Worm (Caenorhabditis elegans) whole organism, young adult: ENCODE measurements around the gene dnj-9.

Experiments used
- B0336.3 ChIP-seq: fragments of 200-800 bp; sonication (Bioruptor generic); IDR thresholded peaks from 2 replicates; pipeline ENCODE4 v1.3.6; 2022; ENCODE audit warnings: missing genetic modification characterization, missing compliant biosample characterization
- F22D6.2 ChIP-seq: sonication (generic microtip); optimal IDR thresholded peaks from 2 replicates; lab custom pipeline; 2016; ENCODE audit warnings: mild to moderate bottlenecking, missing genetic modification characterization, missing compliant biosample characterization
- K11D2.4 ChIP-seq: fragments of 200-800 bp; sonication (Bioruptor generic); IDR thresholded peaks from 2 replicates; pipeline ENCODE4 v1.3.6; 2022; ENCODE audit warnings: missing genetic modification reagents, missing genetic modification characterization, missing compliant biosample characterization
- Y53F4B.3 ChIP-seq: fragments of 200-800 bp; sonication (Bioruptor generic); IDR thresholded peaks from 2 replicates; pipeline ENCODE4 v1.3.6; 2022; ENCODE audit warnings: missing genetic modification reagents, missing genetic modification characterization, missing compliant biosample characterization
- Y56A3A.18 ChIP-seq: fragments of 200-800 bp; sonication (Bioruptor generic); IDR thresholded peaks from 2 replicates; pipeline ENCODE4 v1.3.6; 2022; ENCODE audit warnings: missing genetic modification reagents, missing genetic modification characterization, missing compliant biosample characterization
- Y79H2A.3 ChIP-seq: fragments of 200-800 bp; sonication (Bioruptor generic); conservative IDR thresholded peaks from 2 replicates; pipeline ENCODE4 v1.3.6; 2022; ENCODE audit warnings: missing genetic modification reagents, missing genetic modification characterization, missing compliant biosample characterization
- akir-1 ChIP-seq: fragments of 200-800 bp; sonication (Bioruptor generic); optimal IDR thresholded peaks from 2 replicates; lab custom pipeline; 2018; ENCODE audit warnings: mild to moderate bottlenecking, missing genetic modification characterization, moderate library complexity, missing compliant biosample characterization
- ama-1 ChIP-seq, 3 experiments: fragments of 150-350 bp in 1 of 3; sonication (generic microtip) in 2 of 3; optimal IDR thresholded peaks; 2 replicates each; lab custom pipeline; 2014 to 2018; ENCODE audit warnings: missing biosample characterization in 2 of 3, missing genetic modification characterization in 2 of 3, missing genetic modification reagents in 2 of 3
- attf-5 ChIP-seq: fragments of 200-800 bp; sonication (Bioruptor generic); optimal IDR thresholded peaks from 2 replicates; lab custom pipeline; 2018; ENCODE audit warnings: mild to moderate bottlenecking, missing genetic modification characterization, missing compliant biosample characterization
- attf-6 ChIP-seq: fragments of 200-800 bp; sonication (Bioruptor generic); IDR thresholded peaks from 2 replicates; pipeline ENCODE4 v1.3.6; 2022; ENCODE audit warnings: missing genetic modification reagents, missing genetic modification characterization, missing compliant biosample characterization
- cebp-1 ChIP-seq, 2 experiments: fragments of 200-800 bp in 1 of 2; sonication (Bioruptor generic) in 1 of 2; sonication (generic microtip) in 1 of 2; IDR thresholded peaks in 1 of 2; optimal IDR thresholded peaks in 1 of 2; 2 replicates each; pipeline versions ENCODE4 v1.3.6 to Lab custom; 2017 to 2022; ENCODE audit warnings: missing compliant biosample characterization in 2 of 2, missing genetic modification characterization in 2 of 2, mild to moderate bottlenecking in 1 of 2, missing genetic modification reagents in 1 of 2, moderate library complexity in 1 of 2
- cebp-2 ChIP-seq: fragments of 200-800 bp; sonication (Bioruptor generic); IDR thresholded peaks from 2 replicates; pipeline ENCODE4 v1.3.6; 2022; ENCODE audit warnings: missing genetic modification characterization, missing compliant biosample characterization
- ceh-58 ChIP-seq: fragments of 200-800 bp; sonication (Bioruptor generic); IDR thresholded peaks from 2 replicates; pipeline ENCODE4 v1.3.6; 2022; ENCODE audit warnings: missing genetic modification characterization, missing compliant biosample characterization
- chd-7 ChIP-seq: sonication (generic microtip); optimal IDR thresholded peaks from 2 replicates; lab custom pipeline; 2016; ENCODE audit warnings: mild to moderate bottlenecking, missing genetic modification characterization, moderate library complexity, missing compliant biosample characterization
- die-1 ChIP-seq: sonication (generic microtip); optimal IDR thresholded peaks from 2 replicates; lab custom pipeline; 2016; ENCODE audit warnings: missing genotype, mild to moderate bottlenecking, missing genetic modification characterization, missing compliant biosample characterization
- dox-1 ChIP-seq: fragments of 200-800 bp; sonication (Bioruptor generic); IDR thresholded peaks from 2 replicates; pipeline ENCODE4 v1.3.6; 2022; ENCODE audit warnings: missing genetic modification reagents, missing genetic modification characterization, missing compliant biosample characterization
- efl-1 ChIP-seq: fragments of 150-350 bp; optimal IDR thresholded peaks from 2 replicates; lab custom pipeline; 2014; ENCODE audit warnings: missing biosample characterization, missing genetic modification reagents, missing genetic modification characterization
- ekl-4 ChIP-seq: fragments of 200-800 bp; sonication (Bioruptor generic); IDR thresholded peaks from 2 replicates; pipeline ENCODE4 v1.3.6; 2022; ENCODE audit warnings: missing genetic modification reagents, missing genetic modification characterization, missing compliant biosample characterization
- fkh-3 ChIP-seq: sonication (generic microtip); optimal IDR thresholded peaks from 2 replicates; lab custom pipeline; 2016; ENCODE audit warnings: mild to moderate bottlenecking, missing genetic modification characterization, missing compliant biosample characterization
- gei-17 ChIP-seq: fragments of 200-800 bp; sonication (Bioruptor generic); optimal IDR thresholded peaks from 2 replicates; lab custom pipeline; 2018; ENCODE audit warnings: mild to moderate bottlenecking, missing genetic modification characterization, missing compliant biosample characterization
- lin-40 ChIP-seq: sonication (generic microtip); optimal IDR thresholded peaks from 2 replicates; lab custom pipeline; 2016; ENCODE audit warnings: missing genetic modification characterization, mild to moderate bottlenecking, missing compliant biosample characterization, missing genotype, missing genetic modification reagents
- lin-54 ChIP-seq: fragments of 200-800 bp; sonication (Bioruptor generic); optimal IDR thresholded peaks from 2 replicates; lab custom pipeline; 2018; ENCODE audit warnings: mild to moderate bottlenecking, missing genetic modification characterization, missing compliant biosample characterization
- lsl-1 ChIP-seq: fragments of 200-800 bp; sonication (Bioruptor generic); optimal IDR thresholded peaks from 2 replicates; lab custom pipeline; 2018; ENCODE audit warnings: mild to moderate bottlenecking, missing genetic modification characterization, moderate library complexity, missing compliant biosample characterization
- madf-10 ChIP-seq: sonication (generic microtip); optimal IDR thresholded peaks from 2 replicates; lab custom pipeline; 2016; ENCODE audit warnings: mild to moderate bottlenecking, missing genetic modification characterization, missing compliant biosample characterization
- madf-6 ChIP-seq: fragments of 200-800 bp; sonication (Bioruptor generic); IDR thresholded peaks from 2 replicates; pipeline ENCODE4 v1.3.6; 2022; ENCODE audit warnings: missing genetic modification reagents, missing genetic modification characterization, missing compliant biosample characterization
- mcd-1 ChIP-seq: fragments of 200-800 bp; sonication (Bioruptor generic); IDR thresholded peaks from 2 replicates; pipeline ENCODE4 v1.3.6; 2022; ENCODE audit warnings: missing genetic modification reagents, missing genetic modification characterization, missing compliant biosample characterization
- mxl-1 ChIP-seq: sonication (generic microtip); optimal IDR thresholded peaks from 2 replicates; lab custom pipeline; 2016; ENCODE audit warnings: missing genetic modification characterization, missing compliant biosample characterization
- nhr-90 ChIP-seq: sonication (generic microtip); optimal IDR thresholded peaks from 2 replicates; lab custom pipeline; 2016; ENCODE audit warnings: missing genotype, mild to moderate bottlenecking, missing genetic modification characterization, missing compliant biosample characterization
- pbrm-1 ChIP-seq: fragments of 200-800 bp; sonication (Bioruptor generic); IDR thresholded peaks from 2 replicates; pipeline ENCODE4 v1.3.6; 2022; ENCODE audit warnings: missing genetic modification reagents, missing genetic modification characterization, missing compliant biosample characterization
- repo-1 ChIP-seq: sonication (generic microtip); optimal IDR thresholded peaks from 2 replicates; lab custom pipeline; 2017; ENCODE audit warnings: mild to moderate bottlenecking, missing genetic modification characterization, missing compliant biosample characterization
- snpc-1.1 ChIP-seq: sonication (generic microtip); optimal IDR thresholded peaks from 2 replicates; lab custom pipeline; 2017; ENCODE audit warnings: missing genetic modification characterization, mild to moderate bottlenecking, missing compliant biosample characterization, antibody characterized with exemption, moderate library complexity, missing genotype, missing genetic modification reagents; ENCODE audit not compliant: insufficient read depth
- snpc-3.4 ChIP-seq: sonication (generic microtip); optimal IDR thresholded peaks from 2 replicates; lab custom pipeline; 2017; ENCODE audit warnings: missing genetic modification characterization, mild to moderate bottlenecking, missing compliant biosample characterization, antibody characterized with exemption, moderate library complexity, missing genotype, missing genetic modification reagents
- tbp1 ChIP-seq: fragments of 200-800 bp; sonication (Bioruptor generic); optimal IDR thresholded peaks from 2 replicates; lab custom pipeline; 2018; ENCODE audit warnings: mild to moderate bottlenecking, missing genetic modification characterization, missing compliant biosample characterization
- tlf-1 ChIP-seq: fragments of 200-800 bp; sonication (Bioruptor generic); optimal IDR thresholded peaks from 2 replicates; lab custom pipeline; 2018; ENCODE audit warnings: mild to moderate bottlenecking, missing genetic modification characterization, missing compliant biosample characterization
- unc-62 ChIP-seq: fragments of 150-350 bp; optimal IDR thresholded peaks from 2 replicates; lab custom pipeline; 2014; ENCODE audit warnings: missing biosample characterization, missing genetic modification reagents, missing genetic modification characterization
- xnd-1 ChIP-seq: sonication (generic microtip); optimal IDR thresholded peaks from 2 replicates; lab custom pipeline; 2016; ENCODE audit warnings: missing genotype, missing genetic modification reagents, missing genetic modification characterization, missing compliant biosample characterization
- zfh-2 ChIP-seq: fragments of 200-800 bp; sonication (Bioruptor generic); conservative IDR thresholded peaks from 2 replicates; pipeline ENCODE4 v1.3.6; 2022; ENCODE audit warnings: missing genetic modification reagents, missing genetic modification characterization, missing compliant biosample characterization
- zim-3 ChIP-seq: sonication (generic microtip); optimal IDR thresholded peaks from 2 replicates; lab custom pipeline; 2017; ENCODE audit warnings: mild to moderate bottlenecking, missing genetic modification characterization, moderate library complexity, missing compliant biosample characterization
- ztf-22 ChIP-seq: fragments of 200-800 bp; sonication (Bioruptor generic); optimal IDR thresholded peaks from 2 replicates; lab custom pipeline; 2018; ENCODE audit warnings: mild to moderate bottlenecking, missing genetic modification characterization, moderate library complexity, missing compliant biosample characterization
- ztf-25 ChIP-seq: fragments of 200-800 bp; sonication (Bioruptor generic); IDR thresholded peaks from 2 replicates; pipeline ENCODE4 v1.3.6; 2022; ENCODE audit warnings: missing genetic modification reagents, missing genetic modification characterization, missing compliant biosample characterization
- ztf-26 ChIP-seq: sonication (generic microtip); optimal IDR thresholded peaks from 2 replicates; lab custom pipeline; 2017; ENCODE audit warnings: missing genetic modification characterization, missing compliant biosample characterization

dnj-9 gene

ce11 chrII:4888527-4889487 lies 37.0 kb downstream of the dnj-9 start, which contains the start of gene pgm-1 (continued):
- peak; percentile 73 for TF ChIP-seq xnd-1 (tag; lab: Kevin White, UChicago)
- no peak for TF ChIP-seq Y53F4B.3 (GFP tag; lab: Robert Waterston, UW)
- TF ChIP-seq Y56A3A.18, result no peak
- no peak for TF ChIP-seq nhr-90 (tag; lab: Kevin White, UChicago)
- TF ChIP-seq, all 124 proteins: peak for 19

DNA sequence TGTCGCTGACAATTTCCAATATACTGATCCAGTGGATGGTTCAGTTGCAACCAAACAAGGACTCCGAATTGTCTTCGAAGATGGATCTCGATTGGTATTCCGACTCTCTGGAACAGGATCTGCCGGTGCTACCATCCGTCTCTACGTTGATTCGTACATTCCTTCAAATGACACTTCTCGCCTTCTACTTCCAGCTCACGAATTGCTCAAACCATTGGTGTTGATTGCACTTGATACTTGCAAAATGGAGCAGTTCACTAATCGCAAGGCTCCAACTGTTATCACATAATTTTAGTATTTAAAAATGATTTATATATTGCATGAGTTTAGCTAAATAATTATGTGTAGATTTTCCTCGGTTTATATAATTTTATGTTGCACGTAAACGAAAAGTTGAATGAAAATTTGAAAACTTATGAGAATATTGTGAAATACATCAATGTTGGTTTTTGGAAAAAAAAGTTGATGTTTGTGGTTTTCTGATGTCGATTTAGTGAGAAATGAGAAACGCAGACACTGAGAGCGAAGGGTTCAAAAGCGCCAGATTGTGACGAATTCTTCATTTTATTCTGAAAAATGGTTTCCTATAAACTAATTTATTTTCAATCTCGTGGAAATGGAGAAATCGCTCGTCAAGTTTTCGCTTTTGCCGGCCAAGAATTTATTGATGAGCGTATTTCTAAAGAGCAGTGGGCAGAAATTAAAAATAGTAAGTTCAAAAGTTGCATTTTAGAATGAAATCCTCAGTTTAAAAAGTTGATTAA lies 39.3 kb downstream of the dnj-9 start, which contains the start of gene gst-9:
Gene gst-9 (plus strand): TSS at position 574 of the 764 bp plus-strand sequence.
- TF ChIP-seq mcd-1 (GFP tag; lab: Robert Waterston, UW), result peak; percentile 30; the same call in 1 of the 2 replicates
- TF ChIP-seq ama-1 (optimal IDR thresholded peaks at IDR 0.05; lab: Kevin White, UChicago), result peak; percentile 54
- TF ChIP-seq ama-1 (GFP tag; optimal IDR thresholded peaks at IDR 0.05; lab: Kevin White, UChicago), result no peak
- no peak for TF ChIP-seq zfh-2 (GFP tag; lab: Robert Waterston, UW)
- peak; percentile 44 for TF ChIP-seq lin-40 (tag; lab: Kevin White, UChicago)
- TF ChIP-seq cebp-2 (GFP tag; lab: Robert Waterston, UW), result 0 out of 2 replicates have a peak, but pooled peaks have one; percentile 5
- TF ChIP-seq efl-1 (GFP tag; lab: Kevin White, UChicago), result no peak
- TF ChIP-seq akir-1 (GFP tag; lab: Kevin White, UChicago), result no peak
- TF ChIP-seq snpc-1.1 (tag; lab: Kevin White, UChicago), result no peak
- TF ChIP-seq ztf-26 (tag; lab: Kevin White, UChicago), result peak; percentile 46
- peak; percentile 83 for TF ChIP-seq repo-1 (tag; lab: Kevin White, UChicago)
- TF ChIP-seq ceh-58 (GFP tag; lab: Robert Waterston, UW), result no peak
- TF ChIP-seq lin-54 (GFP tag; lab: Kevin White, UChicago), result peak; percentile 53
- peak; percentile 6 for TF ChIP-seq madf-10 (tag; lab: Kevin White, UChicago)
- peak; percentile 11 for TF ChIP-seq zim-3 (tag; lab: Kevin White, UChicago)
- TF ChIP-seq pbrm-1 (GFP tag; lab: Robert Waterston, UW), result 0 out of 2 replicates have a peak, but pooled peaks have one; percentile 53
- TF ChIP-seq tlf-1, result peak; percentile 80
- no peak for TF ChIP-seq mxl-1 (tag; lab: Kevin White, UChicago)
- TF ChIP-seq die-1 (tag; lab: Kevin White, UChicago), result no peak
- TF ChIP-seq attf-6 (GFP tag; lab: Robert Waterston, UW), result no peak
- TF ChIP-seq cebp-1 (GFP tag; IDR thresholded peaks at IDR 0.05; lab: Robert Waterston, UW), result peak; percentile 68
- peak; percentile 82 for TF ChIP-seq cebp-1 (tag; optimal IDR thresholded peaks at IDR 0.05; lab: Kevin White, UChicago)
- peak; percentile 76 for TF ChIP-seq Y56A3A.18
- TF ChIP-seq ekl-4 (GFP tag; lab: Robert Waterston, UW), result peak; percentile 71; the same call in 1 of the 2 replicates
- peak; percentile 55 for TF ChIP-seq dox-1 (GFP tag; lab: Robert Waterston, UW)
- peak; percentile 14 for TF ChIP-seq gei-17 (GFP tag; lab: Kevin White, UChicago)
- TF ChIP-seq B0336.3 (GFP tag; lab: Robert Waterston, UW), result peak; percentile 69
- no peak for TF ChIP-seq Y79H2A.3
- TF ChIP-seq ztf-22 (GFP tag; lab: Kevin White, UChicago), result peak; percentile 62
- TF ChIP-seq K11D2.4 (GFP tag; lab: Robert Waterston, UW), result peak; percentile 68; the same call in 1 of the 2 replicates
- peak; percentile 52 for TF ChIP-seq tbp1 (GFP tag; lab: Kevin White, UChicago)
- TF ChIP-seq F22D6.2, result no peak
- TF ChIP-seq lsl-1, result peak; percentile 5
- TF ChIP-seq ztf-25 (GFP tag; lab: Robert Waterston, UW), result no peak
- peak; percentile 55; the same call in 1 of the 2 replicates for TF ChIP-seq madf-6 (GFP tag; lab: Robert Waterston, UW)
- TF ChIP-seq unc-62 (GFP tag; lab: Kevin White, UChicago), result no peak
- TF ChIP-seq chd-7, result peak; percentile 28
- peak; percentile 60 for TF ChIP-seq attf-5
- no peak for TF ChIP-seq fkh-3
- TF ChIP-seq snpc-3.4, result no peak
